Worm (Caenorhabditis elegans): Measurements from ENCODE around the gene srh-80.
"Not testable (repeated sequence)": the region's sequence is repeated elsewhere in the genome, so short reads cannot be mapped to it uniquely, and the experiment has no call there.

The srh-80 gene

DNA sequence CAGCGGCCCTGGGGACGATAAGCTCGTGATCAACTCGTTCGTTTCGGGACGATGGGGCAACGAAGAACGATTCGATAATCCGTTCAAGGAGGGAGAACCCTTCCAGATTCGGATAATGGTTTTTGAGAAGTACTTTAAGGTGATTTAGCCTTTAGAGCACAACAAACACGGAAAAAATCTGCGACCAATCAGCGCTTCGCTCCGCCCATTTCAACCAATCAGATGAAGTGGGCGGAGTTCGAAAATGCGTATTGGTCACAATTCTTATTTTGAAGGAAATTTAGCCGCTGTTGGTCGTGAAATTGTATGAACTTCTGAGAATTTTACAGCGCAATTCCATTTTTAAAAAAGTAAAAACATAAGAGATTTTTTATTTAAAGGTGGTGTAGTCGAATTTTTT lies 12.9 kb upstream of the srh-80 start:
- TF ChIP-seq lin-39 (tag; optimal IDR thresholded peaks at IDR 0.05) (no peak), rbr-2 (tag; optimal IDR thresholded peaks at IDR 0.05) (no peak), tra-1 (GFP tag; IDR thresholded peaks at IDR 0.05) (no peak), hif-1 (tag; optimal IDR thresholded peaks at IDR 0.05) (no peak), zip-2 (tag; optimal IDR thresholded peaks at IDR 0.05) (no peak), ceh-62 (tag; optimal IDR thresholded peaks at IDR 0.05) (no peak), cey-2 (tag; optimal IDR thresholded peaks at IDR 0.05; ENCODE audit: borderline replicate concordance, insufficient read depth) (no peak), dmd-9 (GFP tag; IDR thresholded peaks at IDR 0.05) (no peak), pha-4 (GFP tag; IDR thresholded peaks at IDR 0.05) (no peak), pha-4 (tag; optimal IDR thresholded peaks at IDR 0.05) (no peak), tag-97 (GFP tag; IDR thresholded peaks at IDR 0.05) (no peak), set-16 (GFP tag; IDR thresholded peaks at IDR 0.05) (no peak), ZK546.5 (tag; optimal IDR thresholded peaks at IDR 0.05) (no peak), dve-1 (tag; optimal IDR thresholded peaks at IDR 0.05; ENCODE audit: insufficient read depth) (no peak)

DNA sequence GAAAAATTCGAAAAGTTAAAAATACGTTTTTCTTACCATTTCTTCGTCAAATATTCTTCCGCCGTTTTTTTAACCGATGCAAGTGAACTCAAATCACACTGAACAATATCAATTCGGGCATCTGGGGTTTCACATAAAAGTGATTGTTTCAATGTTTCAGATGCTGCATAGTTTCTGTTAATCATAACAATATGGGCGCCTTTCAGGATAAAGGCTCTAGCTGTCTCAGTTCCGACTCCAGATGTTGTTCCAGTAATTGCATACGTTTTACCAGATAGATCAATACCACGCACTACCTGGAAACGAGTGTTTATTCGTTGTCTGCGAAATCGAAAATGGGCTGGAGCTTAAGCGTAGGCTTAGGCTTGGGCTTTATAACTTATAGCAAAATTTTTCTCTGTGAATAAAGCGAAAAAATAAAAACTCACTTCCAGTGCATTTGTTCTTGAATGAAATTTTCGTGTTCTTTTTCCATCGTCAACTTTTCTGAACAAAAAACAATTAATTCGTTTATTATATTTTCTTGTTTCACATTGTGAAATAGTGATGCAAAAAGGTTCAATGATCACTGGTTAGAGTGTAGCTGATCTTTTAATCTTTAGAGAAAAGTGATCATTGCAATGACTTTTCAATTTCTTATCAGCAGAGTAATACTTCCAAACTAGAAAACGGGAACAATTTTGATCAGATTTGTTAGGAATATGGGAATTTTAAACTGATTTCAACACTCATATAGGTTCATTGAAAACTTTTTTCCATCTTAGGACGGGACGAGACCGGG lies 8.2 kb upstream of the srh-80 start:
- TF ChIP-seq mdl-1 (tag; optimal IDR thresholded peaks at IDR 0.05) (no peak), ama-1 (optimal IDR thresholded peaks at IDR 0.05) (no peak), ctbp-1 (GFP tag; IDR thresholded peaks at IDR 0.05) (no peak), hlh-11 (tag; optimal IDR thresholded peaks at IDR 0.05) (no peak), rbr-2 (tag; optimal IDR thresholded peaks at IDR 0.05) (no peak), dve-1 (tag; optimal IDR thresholded peaks at IDR 0.05; ENCODE audit: insufficient read depth) (peak; percentile 73), daf-16 (GFP tag; optimal IDR thresholded peaks at IDR 0.05) (no peak), daf-16 (tag; optimal IDR thresholded peaks at IDR 0.05) (peak; percentile 70), unc-62 (GFP tag; optimal IDR thresholded peaks at IDR 0.05 in 1 of 2) (peak in 1 of 2 experiments; percentile 37), unc-62 (tag; optimal IDR thresholded peaks at IDR 0.05) (no peak), zag-1 (tag; optimal IDR thresholded peaks at IDR 0.05) (no peak), daf-8 (GFP tag; IDR thresholded peaks at IDR 0.05) (no peak), arid-1 (GFP tag; conservative IDR thresholded peaks at IDR 0.05) (no peak), mep-1 (tag; optimal IDR thresholded peaks at IDR 0.05) (peak; percentile 60), lsy-2 (tag; optimal IDR thresholded peaks at IDR 0.05) (peak in 1 of 2 experiments; percentile 46), ztf-7 (tag; optimal IDR thresholded peaks at IDR 0.05) (peak; percentile 50), mxl-2 (GFP tag; conservative IDR thresholded peaks at IDR 0.05) (no peak), unc-130 (GFP tag; optimal IDR thresholded peaks at IDR 0.05) (no peak), T20F7.1 (GFP tag; optimal IDR thresholded peaks at IDR 0.05) (no peak), dmd-6 (GFP tag; IDR thresholded peaks at IDR 0.05) (no peak; the same call in 1 of the 2 replicates), nhr-25 (tag; optimal IDR thresholded peaks at IDR 0.05; ENCODE audit: borderline replicate concordance, insufficient read depth) (no peak), ceh-82 (tag; optimal IDR thresholded peaks at IDR 0.05) (no peak), lim-7 (GFP tag; IDR thresholded peaks at IDR 0.05) (no peak), duxl-1 (tag; optimal IDR thresholded peaks at IDR 0.05; ENCODE audit: poor library complexity) (no peak), ceh-44 (GFP tag; IDR thresholded peaks at IDR 0.05) (no peak), mdt-29 (GFP tag; IDR thresholded peaks at IDR 0.05) (no peak)

DNA sequence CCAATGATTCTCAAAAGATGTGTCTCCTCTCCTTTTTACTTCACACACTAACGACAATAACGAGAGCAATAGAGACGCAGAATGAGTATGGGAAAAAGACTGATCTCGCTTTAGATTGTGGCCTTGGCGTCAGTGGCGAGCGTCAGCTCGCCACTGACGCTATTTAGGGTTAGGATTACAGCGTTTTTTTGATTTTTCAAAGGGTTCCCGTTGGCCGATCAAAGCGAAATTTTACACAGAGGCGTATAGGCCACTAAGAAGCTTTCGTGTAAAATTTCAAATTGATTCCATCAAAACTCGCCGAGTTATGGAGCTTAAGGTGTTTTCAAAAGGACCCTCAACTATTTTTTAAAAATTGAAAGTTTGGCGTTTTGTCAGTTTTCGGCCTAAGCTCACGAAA lies 7.0 kb upstream of the srh-80 start, which contains the start of gene DC2.5:
Gene DC2.5 (minus strand): TSS at position 101 of the 400 bp plus-strand sequence.
- not testable (repeated sequence) for TF ChIP-seq R02D3.7, nhr-48, nhr-28 (tag; optimal IDR thresholded peaks at IDR 0.05)

Data from whole organism, L4 larva.